Worm (Caenorhabditis elegans): ENCODE results near the gene air-1.

Gene air-1

ce11 chrV:8221083-8221538 is at the start of gene air-1, which contains the start of gene cogc-6:
Gene air-1, plus strand, starts transcription at chrV:8221488.
Gene cogc-6, minus strand, starts transcription at chrV:8221316.
- TF ChIP-seq mep-1 (tag; optimal IDR thresholded peaks at IDR 0.05) (peak; percentile 8), ceh-83 (GFP tag; optimal IDR thresholded peaks at IDR 0.05) (no peak), pha-4 (tag; optimal IDR thresholded peaks at IDR 0.05) (peak; percentile 35)

ce11 chrV:8171688-8172087 is 49.6 kb upstream of the air-1 start:
- TF ChIP-seq lsy-2 (tag; optimal IDR thresholded peaks at IDR 0.05) (no peak), drap-1 (GFP tag; optimal IDR thresholded peaks at IDR 0.05) (no peak), unc-39 (tag; optimal IDR thresholded peaks at IDR 0.05) (no peak), mls-2 (tag; optimal IDR thresholded peaks at IDR 0.05) (no peak), zip-8 (tag; optimal IDR thresholded peaks at IDR 0.05) (no peak), cnd-1 (tag; optimal IDR thresholded peaks at IDR 0.05) (no peak), elt-1 (tag; optimal IDR thresholded peaks at IDR 0.05; ENCODE audit: borderline replicate concordance, insufficient read depth) (no peak), unc-62 (GFP tag; optimal IDR thresholded peaks at IDR 0.05) (no peak), mab-5 (tag; optimal IDR thresholded peaks at IDR 0.05) (no peak), nhr-28 (tag; optimal IDR thresholded peaks at IDR 0.05) (no peak), nhr-76 (tag; optimal IDR thresholded peaks at IDR 0.05) (no peak), elt-3 (tag; optimal IDR thresholded peaks at IDR 0.05) (no peak), lin-32 (GFP tag; optimal IDR thresholded peaks at IDR 0.05) (no peak)

ce11 chrV:8177349-8177748 is 43.9 kb upstream of the air-1 start, which contains the start of gene F20D6.9:
Gene F20D6.9, minus strand, starts transcription at chrV:8177449.
- no peak for TF ChIP-seq nhr-2 (tag; optimal IDR thresholded peaks at IDR 0.05)
- no peak for TF ChIP-seq elt-1 (tag; optimal IDR thresholded peaks at IDR 0.05; ENCODE audit: borderline replicate concordance, insufficient read depth)
- no peak for TF ChIP-seq sem-2 (GFP tag; optimal IDR thresholded peaks at IDR 0.05)
- no peak for TF ChIP-seq blmp-1 (tag; optimal IDR thresholded peaks at IDR 0.05)
- TF ChIP-seq zip-8 (tag; optimal IDR thresholded peaks at IDR 0.05), result no peak
- no peak for TF ChIP-seq snpc-4 (tag; optimal IDR thresholded peaks at IDR 0.05)
- TF ChIP-seq ceh-83 (GFP tag; optimal IDR thresholded peaks at IDR 0.05), result no peak
- TF ChIP-seq pha-4 (tag; optimal IDR thresholded peaks at IDR 0.05), result no peak
- TF ChIP-seq lin-13 (tag; optimal IDR thresholded peaks at IDR 0.05), result no peak
- no peak for TF ChIP-seq tbx-8 (GFP tag; optimal IDR thresholded peaks at IDR 0.05)

DNA sequence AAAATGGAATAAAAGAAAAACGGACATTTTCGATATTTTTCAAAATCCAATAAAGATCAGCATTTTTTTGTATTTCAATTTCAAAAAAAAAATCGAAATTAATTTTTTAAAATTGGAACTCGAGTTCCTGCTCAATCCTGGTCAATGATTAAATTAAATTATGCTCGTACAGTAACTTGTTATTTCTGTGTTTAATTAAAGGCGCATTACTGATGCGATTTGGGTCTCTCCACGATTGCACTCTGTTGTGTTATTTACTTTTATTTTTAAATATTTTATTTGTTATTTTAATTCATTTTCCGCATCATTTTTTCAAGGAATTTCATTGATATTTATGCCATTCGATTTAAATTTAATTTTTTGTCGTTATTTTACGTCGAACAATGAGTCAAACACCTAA is 43.0 kb upstream of the air-1 start:
- TF ChIP-seq ces-1 (GFP tag; optimal IDR thresholded peaks at IDR 0.05) (no peak), nhr-76 (tag; optimal IDR thresholded peaks at IDR 0.05) (no peak), hlh-1 (tag; optimal IDR thresholded peaks at IDR 0.05) (no peak), sptf-1 (tag; optimal IDR thresholded peaks at IDR 0.05) (no peak), snpc-4 (tag; optimal IDR thresholded peaks at IDR 0.05) (no peak), zip-8 (tag; optimal IDR thresholded peaks at IDR 0.05) (no peak), nhr-2 (tag; optimal IDR thresholded peaks at IDR 0.05) (no peak), ztf-11 (tag; optimal IDR thresholded peaks at IDR 0.05) (no peak), nhr-12 (tag; optimal IDR thresholded peaks at IDR 0.05) (no peak), mab-5 (tag; optimal IDR thresholded peaks at IDR 0.05) (no peak), lin-32 (GFP tag; optimal IDR thresholded peaks at IDR 0.05) (no peak), elt-1 (tag; optimal IDR thresholded peaks at IDR 0.05; ENCODE audit: borderline replicate concordance, insufficient read depth) (no peak)

DNA sequence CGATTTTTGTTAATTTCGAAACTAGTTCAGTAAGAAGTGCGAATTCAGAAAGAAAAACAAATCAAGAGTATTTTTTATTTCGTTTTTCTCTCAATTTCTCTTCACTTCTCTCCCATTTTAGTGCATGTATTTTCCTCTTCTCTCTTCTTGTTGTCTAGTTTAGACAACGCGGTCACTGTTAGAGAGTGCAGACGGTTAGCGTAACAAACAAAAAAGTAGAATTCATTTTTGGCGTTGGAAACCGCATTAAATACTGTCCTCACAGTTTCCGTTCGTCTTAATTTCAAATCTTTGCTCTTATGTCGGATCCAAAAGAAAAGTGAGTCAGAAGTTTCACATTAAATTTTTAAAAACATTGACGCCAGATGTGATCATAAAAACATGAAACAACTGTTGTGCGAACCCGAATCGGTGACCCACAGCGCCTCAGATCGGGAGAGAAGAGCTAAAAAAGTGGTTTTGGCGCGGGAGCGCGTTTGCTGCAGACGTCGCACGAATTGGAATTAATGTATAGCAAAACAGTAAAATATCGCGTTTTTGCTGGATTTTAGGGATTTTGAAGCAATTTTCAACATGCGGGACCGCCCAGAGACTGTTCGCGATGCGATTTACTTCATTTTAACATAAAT is 42.3 kb upstream of the air-1 start, which contains the start of gene srp-7:
Gene srp-7 (plus strand): TSS at position 213 of the 629 bp plus-strand sequence.
- peak; percentile 63 for TF ChIP-seq ces-1 (GFP tag; optimal IDR thresholded peaks at IDR 0.05)
- peak; percentile 22 for TF ChIP-seq nhr-237 (tag; optimal IDR thresholded peaks at IDR 0.05)
- no peak for TF ChIP-seq pha-4 (tag; optimal IDR thresholded peaks at IDR 0.05)

- TF ChIP-seq cnd-1 (tag; optimal IDR thresholded peaks at IDR 0.05) (no peak), bed-3 (GFP tag; optimal IDR thresholded peaks at IDR 0.05) (no peak), sem-2 (GFP tag; optimal IDR thresholded peaks at IDR 0.05) (no peak), mab-5 (tag; optimal IDR thresholded peaks at IDR 0.05) (no peak), hlh-1 (tag; optimal IDR thresholded peaks at IDR 0.05) (no peak), M03D4.4 (tag; optimal IDR thresholded peaks at IDR 0.05) (no peak), lin-32 (GFP tag; optimal IDR thresholded peaks at IDR 0.05) (no peak), unc-39 (tag; optimal IDR thresholded peaks at IDR 0.05) (no peak), lin-13 (tag; optimal IDR thresholded peaks at IDR 0.05) (no peak), pha-4 (tag; optimal IDR thresholded peaks at IDR 0.05) (no peak), zip-8 (tag; optimal IDR thresholded peaks at IDR 0.05) (no peak), lsy-2 (tag; optimal IDR thresholded peaks at IDR 0.05) (no peak), blmp-1 (tag; optimal IDR thresholded peaks at IDR 0.05) (no peak), unc-62 (GFP tag; optimal IDR thresholded peaks at IDR 0.05) (no peak), nhr-76 (tag; optimal IDR thresholded peaks at IDR 0.05) (no peak), ces-1 (GFP tag; optimal IDR thresholded peaks at IDR 0.05) (no peak), snpc-4 (tag; optimal IDR thresholded peaks at IDR 0.05) (no peak)
Measured at ce11 chrV:8183384-8183783, 37.9 kb upstream of the air-1 start, which contains the start of gene srp-8. Gene srp-8, plus strand, starts transcription at chrV:8183684.
